Worm (Caenorhabditis elegans): Measurements from ENCODE around the gene T23F2.4.

The T23F2.4 gene

ce11 chrX:5465631-5466030 is 49.3 kb downstream of the T23F2.4 start:
- no peak for TF ChIP-seq grh-1 (GFP tag; IDR thresholded peaks at IDR 0.05)
- no peak for TF ChIP-seq nhr-237 (tag; optimal IDR thresholded peaks at IDR 0.05)
- peak; percentile 71 for TF ChIP-seq elt-2 (tag; optimal IDR thresholded peaks at IDR 0.05)
- TF ChIP-seq C16A3.4 (tag; optimal IDR thresholded peaks at IDR 0.05): no peak

Data from whole organism, L1 larva.